Worm (Caenorhabditis elegans) whole organism, L4 larva: Measurements from ENCODE around the gene Y54G2A.36.

Experiments
- ZK337.2 ChIP-seq: fragments of 200-800 bp; sonication (Bioruptor generic); IDR thresholded peaks from 2 replicates; pipeline ENCODE4 v1.3.6; 2022; ENCODE audit warnings: missing genetic modification reagents, missing genetic modification characterization, missing compliant biosample characterization
- aly-2 ChIP-seq: sonication (generic microtip); optimal IDR thresholded peaks from 2 replicates; lab custom pipeline; 2018; ENCODE audit warnings: missing biosample characterization, missing genetic modification characterization
- ceh-20 ChIP-seq: fragments of 200-800 bp; sonication (Bioruptor generic); IDR thresholded peaks from 2 replicates; pipeline ENCODE4 v1.3.6; 2022; ENCODE audit warnings: missing genetic modification reagents, missing genetic modification characterization, missing compliant biosample characterization
- ceh-28 ChIP-seq: fragments of 150-350 bp; optimal IDR thresholded peaks from 2 replicates; lab custom pipeline; 2014; ENCODE audit warnings: missing biosample characterization, missing genetic modification reagents, missing genetic modification characterization
- duxl-1 ChIP-seq: sonication (generic microtip); optimal IDR thresholded peaks from 2 replicates; lab custom pipeline; 2016; ENCODE audit warnings: mild to moderate bottlenecking, missing genetic modification characterization, moderate library complexity, missing compliant biosample characterization; ENCODE audit not compliant: poor library complexity
- fos-1 ChIP-seq: fragments of 150-350 bp; optimal IDR thresholded peaks from 2 replicates; lab custom pipeline; 2014; ENCODE audit warnings: missing biosample characterization, missing genetic modification characterization
- gei-8 ChIP-seq: fragments of 200-800 bp; sonication (Bioruptor generic); optimal IDR thresholded peaks from 2 replicates; lab custom pipeline; 2018; ENCODE audit warnings: mild to moderate bottlenecking, missing genetic modification characterization, missing compliant biosample characterization
- hlh-11 ChIP-seq: fragments of 200-800 bp; sonication (Bioruptor generic); optimal IDR thresholded peaks from 2 replicates; lab custom pipeline; 2018; ENCODE audit warnings: mild to moderate bottlenecking, missing genetic modification characterization, missing compliant biosample characterization
- lin-15B ChIP-seq: fragments of 150-350 bp; sonication (generic microtip); optimal IDR thresholded peaks from 3 replicates; lab custom pipeline; 2014; ENCODE audit warnings: missing biosample characterization, missing genetic modification characterization
- lsy-2 ChIP-seq, 2 experiments: fragments of 150-350 bp in 1 of 2; sonication (generic microtip) in 1 of 2; optimal IDR thresholded peaks; 2 replicates each; lab custom pipeline; 2014 to 2017; ENCODE audit warnings: missing biosample characterization in 2 of 2, missing genetic modification characterization in 2 of 2
- nhr-28 ChIP-seq: fragments of 150-350 bp; optimal IDR thresholded peaks from 2 replicates; lab custom pipeline; 2014; ENCODE audit warnings: missing biosample characterization, missing genetic modification characterization
- nhr-42 ChIP-seq: fragments of 200-800 bp; sonication (Bioruptor generic); IDR thresholded peaks from 2 replicates; pipeline ENCODE4 v1.3.6; 2022; ENCODE audit warnings: missing genetic modification characterization, missing compliant biosample characterization
- php-3 ChIP-seq: fragments of 200-800 bp; sonication (Bioruptor generic); IDR thresholded peaks from 2 replicates; pipeline ENCODE4 v1.3.6; 2022; ENCODE audit warnings: missing genetic modification reagents, missing genetic modification characterization, missing compliant biosample characterization
- unc-62 ChIP-seq, 3 experiments: fragments of 150-350 bp in 1 of 3; sonication (generic microtip); optimal IDR thresholded peaks in 2 of 3; peaks in 1 of 3; 1 replicate in 1 of 3; 2 replicates in 2 of 3; lab custom pipeline; 2014 to 2017; ENCODE audit warnings: missing biosample characterization in 3 of 3, missing genetic modification characterization in 3 of 3, missing genetic modification reagents in 3 of 3, missing genotype in 1 of 3

Y54G2A.36 gene

ce11 chrIV:2931228-2931627 lies 33.7 kb downstream of the Y54G2A.36 start, which contains the start of gene samt-1 (continued):
- TF ChIP-seq duxl-1 (no peak), unc-62 (GFP tag; optimal IDR thresholded peaks at IDR 0.05 in 1 of 2; lab: Kevin White, UChicago) (no peak), unc-62 (tag; optimal IDR thresholded peaks at IDR 0.05; lab: Kevin White, UChicago) (no peak), nhr-42 (GFP tag; lab: Robert Waterston, UW) (no peak), nhr-28 (tag; lab: Kevin White, UChicago) (peak; percentile 28), hlh-11 (peak; percentile 7), aly-2 (tag; lab: Kevin White, UChicago) (no peak), php-3 (GFP tag; lab: Robert Waterston, UW) (no peak), ceh-20 (GFP tag; lab: Robert Waterston, UW) (no peak)

- no peak for TF ChIP-seq ceh-28
- TF ChIP-seq lsy-2 (tag; optimal IDR thresholded peaks at IDR 0.05; lab: Kevin White, UChicago), result no peak
- TF ChIP-seq ZK337.2 (GFP tag; lab: Robert Waterston, UW), result no peak
- TF ChIP-seq lin-15B, result no peak
- TF ChIP-seq fos-1, result no peak
- TF ChIP-seq gei-8 (GFP tag; lab: Kevin White, UChicago), result no peak
- TF ChIP-seq, all 104 proteins: peak for 0
Measured at ce11 chrIV:2935194-2935593, 37.7 kb downstream of the Y54G2A.36 start.
